Fruit fly (Drosophila melanogaster) whole organism, embryonic: ENCODE results near the gene tai.
A peak's percentile ranks its signal among the peaks of the same experiment; 100 is the strongest.

Experiments
- Abd-B ChIP-seq: fragments of 200-800 bp; sonication (Bioruptor generic); optimal IDR thresholded peaks from 2 replicates; lab custom pipeline; 2018; ENCODE audit warnings: missing biosample characterization, mild to moderate bottlenecking, missing genetic modification characterization, moderate library complexity
- CG10209 ChIP-seq: fragments of 200-800 bp; sonication (Bioruptor generic); optimal IDR thresholded peaks from 3 replicates; lab custom pipeline; 2017; ENCODE audit warnings: missing biosample characterization, mild to moderate bottlenecking, missing genetic modification characterization, missing genetic modification reagents
- CG10979 ChIP-seq: fragments of 200-800 bp; sonication (Bioruptor generic); optimal IDR thresholded peaks from 2 replicates; lab custom pipeline; 2018; ENCODE audit warnings: missing biosample characterization, mild to moderate bottlenecking, missing genetic modification characterization, moderate library complexity
- CG11093 ChIP-seq: fragments of 200-800 bp; sonication (Bioruptor generic); IDR thresholded peaks from 3 replicates; pipeline ENCODE4 v1.3.6; 2022; ENCODE audit warnings: missing biosample characterization, missing genetic modification characterization
- CG11723 ChIP-seq: fragments of 200-800 bp; sonication (Bioruptor generic); optimal IDR thresholded peaks from 2 replicates; lab custom pipeline; 2017; ENCODE audit warnings: missing biosample characterization, mild to moderate bottlenecking, missing genetic modification characterization
- CG1233 ChIP-seq: fragments of 200-800 bp; sonication (Bioruptor generic); optimal IDR thresholded peaks from 4 replicates; lab custom pipeline; 2018; ENCODE audit warnings: missing biosample characterization, mild to moderate bottlenecking, missing genetic modification characterization
- CG14050 ChIP-seq: fragments of 200-800 bp; sonication (Bioruptor generic); IDR thresholded peaks from 3 replicates; pipeline ENCODE4 v1.3.6; 2022; ENCODE audit warnings: missing biosample characterization, missing genetic modification characterization
- CG14860 ChIP-seq: fragments of 200-800 bp; sonication (Bioruptor generic); IDR thresholded peaks from 3 replicates; pipeline ENCODE4 v1.3.6; 2022; ENCODE audit warnings: missing biosample characterization, missing genetic modification characterization; ENCODE audit not compliant: partially characterized antibody
- CG14965 ChIP-seq: fragments of 200-800 bp; sonication (Bioruptor generic); optimal IDR thresholded peaks from 2 replicates; lab custom pipeline; 2016; ENCODE audit warnings: missing biosample characterization, missing genetic modification characterization, borderline replicate concordance
- CG15073 ChIP-seq: fragments of 200-800 bp; sonication (Bioruptor generic); optimal IDR thresholded peaks from 2 replicates; lab custom pipeline; 2016; ENCODE audit warnings: missing biosample characterization, missing genetic modification characterization
- CG15479 ChIP-seq: fragments of 200-800 bp; sonication (Bioruptor generic); optimal IDR thresholded peaks from 3 replicates; lab custom pipeline; 2019; ENCODE audit warnings: missing biosample characterization, mild to moderate bottlenecking, missing genetic modification characterization, moderate library complexity
- CG16863 ChIP-seq: fragments of 200-800 bp; sonication (Bioruptor generic); optimal IDR thresholded peaks from 3 replicates; lab custom pipeline; 2016; ENCODE audit warnings: missing biosample characterization, missing genetic modification characterization
- CG17186 ChIP-seq: fragments of 200-800 bp; sonication (Bioruptor generic); optimal IDR thresholded peaks from 3 replicates; lab custom pipeline; 2017; ENCODE audit warnings: missing biosample characterization, missing genetic modification reagents, missing genetic modification characterization
- CG17568 ChIP-seq: fragments of 200-800 bp; sonication (Bioruptor generic); optimal IDR thresholded peaks from 2 replicates; lab custom pipeline; 2018; ENCODE audit warnings: missing biosample characterization, mild to moderate bottlenecking, missing genetic modification characterization, moderate library complexity
- CG17612 ChIP-seq: fragments of 200-800 bp; sonication (Bioruptor generic); IDR thresholded peaks from 2 replicates; pipeline ENCODE4 v1.3.6; 2022; ENCODE audit warnings: missing biosample characterization, missing genetic modification characterization
- CG2199 ChIP-seq: fragments of 200-800 bp; sonication (Bioruptor generic); IDR thresholded peaks from 3 replicates; pipeline ENCODE4 v1.3.6; 2022; ENCODE audit warnings: missing biosample characterization, missing genetic modification characterization
- CG2889 ChIP-seq: fragments of 200-800 bp; sonication (Bioruptor generic); IDR thresholded peaks from 3 replicates; pipeline ENCODE4 v1.3.6; 2022; ENCODE audit warnings: missing biosample characterization, missing genetic modification characterization
- CG33557 ChIP-seq: fragments of 200-800 bp; sonication (Bioruptor generic); optimal IDR thresholded peaks from 2 replicates; lab custom pipeline; 2019; ENCODE audit warnings: missing biosample characterization, mild to moderate bottlenecking, missing genetic modification characterization, moderate library complexity
- CG3995 ChIP-seq: fragments of 200-800 bp; sonication (Bioruptor generic); optimal IDR thresholded peaks from 3 replicates; lab custom pipeline; 2016; ENCODE audit warnings: missing biosample characterization, missing genetic modification characterization
- CG4730 ChIP-seq: fragments of 200-800 bp; sonication (Bioruptor generic); IDR thresholded peaks from 2 replicates; pipeline ENCODE4 v1.3.6; 2022; ENCODE audit warnings: missing biosample characterization, missing genetic modification characterization
- CG6854 ChIP-seq: fragments of 200-800 bp; sonication (Bioruptor generic); optimal IDR thresholded peaks from 3 replicates; lab custom pipeline; 2017; ENCODE audit warnings: missing biosample characterization, mild to moderate bottlenecking, missing genetic modification characterization
- CG7556 ChIP-seq: fragments of 200-800 bp; sonication (Bioruptor generic); optimal IDR thresholded peaks from 2 replicates; lab custom pipeline; 2017; ENCODE audit warnings: missing biosample characterization, mild to moderate bottlenecking, missing genetic modification characterization
- CG7928 ChIP-seq: fragments of 200-800 bp; sonication (Bioruptor generic); optimal IDR thresholded peaks from 2 replicates; lab custom pipeline; 2017; ENCODE audit warnings: missing biosample characterization, mild to moderate bottlenecking, missing genetic modification characterization
- CG8478 ChIP-seq: fragments of >200 bp; optimal IDR thresholded peaks from 2 replicates; lab custom pipeline; 2018
- Hmr ChIP-seq: fragments of 200-800 bp; sonication (Bioruptor generic); optimal IDR thresholded peaks from 3 replicates; lab custom pipeline; 2017; ENCODE audit warnings: mild to moderate bottlenecking, missing biosample characterization, missing genetic modification reagents, missing genetic modification characterization
- MTF-1 ChIP-seq: fragments of 200-800 bp; sonication (Bioruptor generic); optimal IDR thresholded peaks from 2 replicates; lab custom pipeline; 2018; ENCODE audit warnings: missing biosample characterization, mild to moderate bottlenecking, missing genetic modification characterization, borderline replicate concordance
- Myb ChIP-seq: fragments of 200-800 bp; sonication (Bioruptor generic); optimal IDR thresholded peaks from 2 replicates; lab custom pipeline; 2016; ENCODE audit warnings: missing biosample characterization, missing genetic modification characterization
- PHDP ChIP-seq: fragments of 200-800 bp; sonication (Bioruptor generic); optimal IDR thresholded peaks from 3 replicates; lab custom pipeline; 2018; ENCODE audit warnings: missing biosample characterization, mild to moderate bottlenecking, missing genetic modification characterization, moderate library complexity
- Ptx1 ChIP-seq: fragments of 200-800 bp; sonication (Bioruptor generic); IDR thresholded peaks from 2 replicates; pipeline ENCODE4 v1.3.6; 2022; ENCODE audit warnings: missing biosample characterization, missing genetic modification characterization
- Sox102F ChIP-seq: fragments of 200-800 bp; sonication (Bioruptor generic); optimal IDR thresholded peaks from 2 replicates; lab custom pipeline; 2018; ENCODE audit warnings: missing biosample characterization, mild to moderate bottlenecking, missing genetic modification characterization, moderate library complexity
- Sry-δ ChIP-seq: fragments of 200-800 bp; sonication (Bioruptor generic); optimal IDR thresholded peaks from 2 replicates; lab custom pipeline; 2016; ENCODE audit warnings: missing biosample characterization, missing genetic modification characterization
- Taf1 ChIP-seq: fragments of 200-800 bp; sonication (Bioruptor generic); IDR thresholded peaks from 2 replicates; pipeline ENCODE4 v1.3.6; 2022; ENCODE audit warnings: missing biosample characterization, missing genetic modification characterization
- Vsx1 ChIP-seq: fragments of 200-800 bp; sonication (Bioruptor generic); optimal IDR thresholded peaks from 2 replicates; lab custom pipeline; 2017; ENCODE audit warnings: missing biosample characterization, mild to moderate bottlenecking, missing genetic modification characterization, missing genetic modification reagents
- cas ChIP-seq: fragments of 200-800 bp; sonication (Bioruptor generic); IDR thresholded peaks from 2 replicates; pipeline ENCODE4 v1.3.6; 2022; ENCODE audit warnings: missing biosample characterization, missing genetic modification characterization
- cg ChIP-seq: fragments of 200-800 bp; sonication (Bioruptor generic); optimal IDR thresholded peaks from 3 replicates; lab custom pipeline; 2019; ENCODE audit warnings: missing biosample characterization, mild to moderate bottlenecking, missing genetic modification characterization, moderate library complexity
- ci ChIP-seq: fragments of 200-800 bp; sonication (Bioruptor generic); IDR thresholded peaks from 3 replicates; pipeline ENCODE4 v1.3.6; 2022; ENCODE audit warnings: missing biosample characterization, missing genetic modification characterization
- dimm ChIP-seq: fragments of 200-800 bp; sonication (Bioruptor generic); IDR thresholded peaks from 2 replicates; pipeline ENCODE4 v1.3.6; 2022; ENCODE audit warnings: missing biosample characterization, missing genetic modification characterization
- exex ChIP-seq: fragments of 200-800 bp; sonication (Bioruptor generic); optimal IDR thresholded peaks from 4 replicates; lab custom pipeline; 2018; ENCODE audit warnings: missing biosample characterization, mild to moderate bottlenecking, missing genetic modification characterization, moderate library complexity
- gt ChIP-seq: fragments of 200-800 bp; sonication (Bioruptor generic); IDR thresholded peaks from 2 replicates; pipeline ENCODE4 v1.3.6; 2022; ENCODE audit warnings: missing biosample characterization, missing genetic modification characterization
- hb ChIP-seq: fragments of 200-800 bp; sonication (Bioruptor generic); IDR thresholded peaks from 3 replicates; pipeline ENCODE4 v1.3.6; 2022; ENCODE audit warnings: missing biosample characterization, missing genetic modification characterization; ENCODE audit not compliant: partially characterized antibody
- ind ChIP-seq: fragments of 200-800 bp; sonication (Bioruptor generic); optimal IDR thresholded peaks from 3 replicates; lab custom pipeline; 2016; ENCODE audit warnings: missing biosample characterization, missing genetic modification characterization
- inv ChIP-seq: fragments of 200-800 bp; sonication (Bioruptor generic); IDR thresholded peaks from 2 replicates; pipeline ENCODE4 v1.3.6; 2022; ENCODE audit warnings: missing biosample characterization, missing genetic modification characterization; ENCODE audit not compliant: partially characterized antibody
- maf-S ChIP-seq: fragments of 200-800 bp; sonication (Bioruptor generic); optimal IDR thresholded peaks from 2 replicates; lab custom pipeline; 2016; ENCODE audit warnings: missing biosample characterization, missing genetic modification characterization
- nmo ChIP-seq: fragments of 200-800 bp; sonication (Bioruptor generic); optimal IDR thresholded peaks from 2 replicates; lab custom pipeline; 2018; ENCODE audit warnings: missing biosample characterization, mild to moderate bottlenecking, missing genetic modification characterization, moderate library complexity
- org-1 ChIP-seq: fragments of 200-800 bp; sonication (Bioruptor generic); optimal IDR thresholded peaks from 2 replicates; lab custom pipeline; 2017; ENCODE audit warnings: missing biosample characterization, missing genetic modification characterization
- schlank ChIP-seq: fragments of 200-800 bp; sonication (Bioruptor generic); optimal IDR thresholded peaks from 2 replicates; lab custom pipeline; 2018; ENCODE audit warnings: missing biosample characterization, mild to moderate bottlenecking, missing genetic modification characterization
- sens ChIP-seq: fragments of 200-800 bp; sonication (Bioruptor generic); peaks from one replicate; lab custom pipeline; 2016; ENCODE audit warnings: missing biosample characterization, missing genetic modification characterization
- shn ChIP-seq: fragments of 200-800 bp; sonication (Bioruptor generic); optimal IDR thresholded peaks from 3 replicates; lab custom pipeline; 2016; ENCODE audit warnings: missing biosample characterization, missing genetic modification characterization
- sim ChIP-seq: fragments of 200-800 bp; sonication (Bioruptor generic); IDR thresholded peaks from 2 replicates; pipeline ENCODE4 v1.3.6; 2022; ENCODE audit warnings: missing biosample characterization, missing genetic modification characterization
- sr ChIP-seq: fragments of 200-800 bp; sonication (Bioruptor generic); IDR thresholded peaks from 3 replicates; pipeline ENCODE4 v1.3.6; 2022; ENCODE audit warnings: missing biosample characterization, missing genetic modification characterization
- wor ChIP-seq: fragments of 200-800 bp; sonication (Bioruptor generic); IDR thresholded peaks from 2 replicates; pipeline ENCODE4 v1.3.6; 2022; ENCODE audit warnings: missing biosample characterization, missing genetic modification characterization
- zf30C ChIP-seq: fragments of 200-800 bp; sonication (Bioruptor generic); optimal IDR thresholded peaks from 3 replicates; lab custom pipeline; 2018; ENCODE audit warnings: missing biosample characterization, mild to moderate bottlenecking, missing genetic modification characterization

The tai gene

dm6 chr2L:9158341-9158740 is 8.2 kb upstream of the tai start (continued):
- TF ChIP-seq inv (GFP tag; lab: Robert Waterston, UW) = no peak
- no peak for TF ChIP-seq CG1233 (GFP tag; lab: Kevin White, UChicago)
- no peak for TF ChIP-seq cg
- no peak for TF ChIP-seq hb
- no peak for TF ChIP-seq org-1 (GFP tag; lab: Kevin White, UChicago)
- peak; percentile 3 for TF ChIP-seq zf30C (GFP tag; lab: Kevin White, UChicago)
- TF ChIP-seq CG7556 (GFP tag; lab: Kevin White, UChicago) = no peak
- TF ChIP-seq exex (tag; lab: Kevin White, UChicago) = no peak
- TF ChIP-seq CG6854 = no peak
- TF ChIP-seq Sry-δ (GFP tag; lab: Kevin White, UChicago) = no peak
- TF ChIP-seq CG17612 (GFP tag; lab: Robert Waterston, UW) = no peak
- no peak for TF ChIP-seq nmo
- TF ChIP-seq Myb = no peak
- 0 out of 3 replicates have a peak, but pooled peaks have one; percentile 14 for TF ChIP-seq CG14050 (GFP tag; lab: Robert Waterston, UW)
- no peak for TF ChIP-seq CG11093
- TF ChIP-seq CG2199 (GFP tag; lab: Robert Waterston, UW) = peak; percentile 98
- TF ChIP-seq CG3995 = no peak
- TF ChIP-seq sr (GFP tag; lab: Robert Waterston, UW) = peak; percentile 98
- no peak for TF ChIP-seq CG33557 (GFP tag; lab: Kevin White, UChicago)
- TF ChIP-seq Sox102F (GFP tag; lab: Kevin White, UChicago) = no peak
- TF ChIP-seq CG8478 (lab: Kevin White, UChicago) = no peak
- no peak for TF ChIP-seq cas (GFP tag; lab: Robert Waterston, UW)
- no peak for TF ChIP-seq Ptx1 (GFP tag; lab: Robert Waterston, UW)
- TF ChIP-seq Vsx1 (GFP tag; lab: Kevin White, UChicago) = peak; percentile 1
- no peak for TF ChIP-seq gt (GFP tag; lab: Robert Waterston, UW)
- TF ChIP-seq CG17568 (GFP tag; lab: Kevin White, UChicago) = no peak
- TF ChIP-seq Taf1 = no peak
- TF ChIP-seq ind = no peak
- TF ChIP-seq PHDP = no peak
- TF ChIP-seq CG11723 (GFP tag; lab: Kevin White, UChicago) = no peak
- TF ChIP-seq CG2889 = no peak
- TF ChIP-seq dimm (GFP tag; lab: Robert Waterston, UW) = no peak
- no peak for TF ChIP-seq wor (GFP tag; lab: Robert Waterston, UW)
- no peak for TF ChIP-seq CG15073 (GFP tag; lab: Kevin White, UChicago)
- no peak for TF ChIP-seq CG10209 (GFP tag; lab: Kevin White, UChicago)
- no peak for TF ChIP-seq sens (GFP tag; lab: Kevin White, UChicago)
- TF ChIP-seq CG10979 (tag; lab: Kevin White, UChicago) = no peak
- TF ChIP-seq CG14965 (GFP tag; lab: Kevin White, UChicago) = no peak
- no peak for TF ChIP-seq Hmr (GFP tag; lab: Kevin White, UChicago)
- peak; percentile 57; the same call in 1 of the 3 replicates for TF ChIP-seq ci
- no peak for TF ChIP-seq CG17186 (GFP tag; lab: Kevin White, UChicago)
- no peak for TF ChIP-seq CG7928
- TF ChIP-seq sim (GFP tag; lab: Robert Waterston, UW) = no peak
- TF ChIP-seq MTF-1 = no peak
- TF ChIP-seq Abd-B (GFP tag; lab: Kevin White, UChicago) = peak; percentile 35
- no peak for TF ChIP-seq CG15479 (GFP tag; lab: Kevin White, UChicago)
- TF ChIP-seq CG4730 (GFP tag; lab: Robert Waterston, UW) = no peak
- no peak for TF ChIP-seq CG14860 (GFP tag; lab: Robert Waterston, UW)
- no peak for TF ChIP-seq CG16863 (GFP tag; lab: Kevin White, UChicago)
- no peak for TF ChIP-seq shn (GFP tag; lab: Kevin White, UChicago)
- no peak for TF ChIP-seq schlank (tag; lab: Kevin White, UChicago)
- no peak for TF ChIP-seq maf-S
